Fruit fly (Drosophila melanogaster) Kc167 (cell line): ENCODE measurements around the gene CG7945.

Experiments used
- Myc ChIP-seq: fragments of >200 bp; optimal IDR thresholded peaks from 2 replicates; lab custom pipeline; 2017; ENCODE audit warnings: missing external identifiers
- Sin3A ChIP-seq: fragments of >200 bp; optimal IDR thresholded peaks from 2 replicates; lab custom pipeline; 2018; ENCODE audit warnings: missing external identifiers
- h ChIP-seq: fragments of >200 bp; optimal IDR thresholded peaks from 3 replicates; lab custom pipeline; 2018; ENCODE audit warnings: missing external identifiers
- insv ChIP-seq: fragments of >200 bp; optimal IDR thresholded peaks from 3 replicates; lab custom pipeline; 2018; ENCODE audit warnings: missing external identifiers
- psq ChIP-seq: fragments of >200 bp; optimal IDR thresholded peaks from 2 replicates; lab custom pipeline; 2017; ENCODE audit warnings: missing external identifiers
- ttk ChIP-seq: sonication (Bioruptor generic); optimal IDR thresholded peaks from 2 replicates; lab custom pipeline; 2017; ENCODE audit warnings: missing external identifiers

- TF ChIP-seq psq (no peak), Myc (lab: Kevin White, UChicago) (no peak), insv (lab: Kevin White, UChicago) (no peak), ttk (no peak), h (lab: Kevin White, UChicago) (no peak), Sin3A (lab: Kevin White, UChicago) (no peak)
Measured at dm6 chr3L:15516956-15517355, 7.0 kb downstream of the CG7945 start, which contains the start of gene CG13454.
